Fruit fly (Drosophila melanogaster): ENCODE measurements around the gene Eig71Ej.

Eig71Ej gene

dm6 chr3L:15649561-15649960, 11.3 kb downstream of the Eig71Ej start, which contains the start of the genes Eig71Ea and Eig71Eb:
Eig71Ea (minus strand) TSS chr3L:15649661.
Eig71Eb (plus strand) TSS chr3L:15649936.
- no peak for TF ChIP-seq CG33017 (tag; optimal IDR thresholded peaks at IDR 0.05)
- TF ChIP-seq Crg-1 (GFP tag; optimal IDR thresholded peaks at IDR 0.05), result no peak
- TF ChIP-seq CG5204 (GFP tag; optimal IDR thresholded peaks at IDR 0.05), result no peak
- TF ChIP-seq CG7045 (GFP tag; optimal IDR thresholded peaks at IDR 0.05), result no peak
- TF ChIP-seq CG12768 (GFP tag; optimal IDR thresholded peaks at IDR 0.05), result no peak
- no peak for TF ChIP-seq bab1 (GFP tag; optimal IDR thresholded peaks at IDR 0.05)
- no peak for TF ChIP-seq ovo (GFP tag; optimal IDR thresholded peaks at IDR 0.05)
- no peak for TF ChIP-seq CG14711 (tag; optimal IDR thresholded peaks at IDR 0.05)

DNA sequence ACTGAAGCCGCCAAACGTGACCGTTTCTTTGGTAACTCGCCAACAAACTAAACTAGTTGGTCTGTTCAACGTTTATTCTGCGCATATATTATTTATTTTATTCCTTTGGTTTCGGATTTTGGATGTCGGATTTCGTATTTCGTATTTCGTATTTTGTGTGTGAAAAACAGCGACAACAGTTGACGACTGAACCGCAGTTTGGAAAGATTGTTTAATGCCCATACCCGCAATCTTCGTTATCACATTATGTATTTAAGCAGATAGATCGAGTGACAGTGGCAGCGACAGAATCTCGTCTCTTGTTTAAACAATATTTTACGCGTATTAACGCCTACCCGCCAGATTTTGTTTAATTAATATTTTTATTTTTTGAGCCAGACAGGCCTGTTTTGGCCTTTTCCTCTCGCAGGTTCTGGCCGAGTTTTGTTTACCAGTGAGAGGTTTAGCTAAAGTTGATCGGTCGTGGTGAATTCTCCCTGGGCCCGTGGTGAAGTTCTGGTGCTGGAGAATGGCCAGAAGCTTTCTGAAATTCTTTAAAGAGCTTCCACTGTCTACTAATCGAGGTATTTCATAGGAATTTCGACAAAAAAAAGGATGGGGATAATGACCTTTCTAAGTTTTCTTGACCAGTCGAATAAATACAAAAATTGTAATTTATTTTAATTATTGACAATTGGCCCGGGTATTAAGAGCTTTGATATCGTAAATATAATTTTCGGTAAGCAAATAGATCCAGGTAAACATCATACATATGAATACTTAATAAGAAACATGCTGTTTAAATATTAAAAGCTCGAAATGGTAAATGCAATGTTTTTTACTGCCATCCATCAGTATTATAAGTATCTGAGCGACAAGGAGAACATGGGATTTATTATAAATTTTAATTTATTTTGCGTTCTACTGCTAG, 12.8 kb downstream of the Eig71Ej start, which contains the start of the genes comm3 and CG43083:
TSS of gene comm3 (minus strand) at position 51 of the 910 bp plus-strand sequence.
TSS of gene CG43083 (plus strand) at position 860 of the 910 bp plus-strand sequence.
- no peak for TF ChIP-seq bab1 (GFP tag; optimal IDR thresholded peaks at IDR 0.05)
- no peak for TF ChIP-seq cnc (optimal IDR thresholded peaks at IDR 0.05)
- TF ChIP-seq CG7045 (GFP tag; optimal IDR thresholded peaks at IDR 0.05), result no peak
- TF ChIP-seq ovo (GFP tag; optimal IDR thresholded peaks at IDR 0.05), result no peak
- TF ChIP-seq CG14711 (tag; optimal IDR thresholded peaks at IDR 0.05), result no peak
- no peak for TF ChIP-seq Crg-1 (GFP tag; optimal IDR thresholded peaks at IDR 0.05)
- TF ChIP-seq CG7101 (tag; optimal IDR thresholded peaks at IDR 0.05), result no peak
- no peak for TF ChIP-seq CG33017 (tag; optimal IDR thresholded peaks at IDR 0.05)
- TF ChIP-seq tj (GFP tag; optimal IDR thresholded peaks at IDR 0.05), result no peak
- no peak for TF ChIP-seq CG11617 (GFP tag; optimal IDR thresholded peaks at IDR 0.05)
- TF ChIP-seq cic (GFP tag; optimal IDR thresholded peaks at IDR 0.05), result no peak
- no peak for TF ChIP-seq pad (GFP tag; optimal IDR thresholded peaks at IDR 0.05)
- TF ChIP-seq CG1620 (GFP tag; optimal IDR thresholded peaks at IDR 0.05), result no peak

DNA sequence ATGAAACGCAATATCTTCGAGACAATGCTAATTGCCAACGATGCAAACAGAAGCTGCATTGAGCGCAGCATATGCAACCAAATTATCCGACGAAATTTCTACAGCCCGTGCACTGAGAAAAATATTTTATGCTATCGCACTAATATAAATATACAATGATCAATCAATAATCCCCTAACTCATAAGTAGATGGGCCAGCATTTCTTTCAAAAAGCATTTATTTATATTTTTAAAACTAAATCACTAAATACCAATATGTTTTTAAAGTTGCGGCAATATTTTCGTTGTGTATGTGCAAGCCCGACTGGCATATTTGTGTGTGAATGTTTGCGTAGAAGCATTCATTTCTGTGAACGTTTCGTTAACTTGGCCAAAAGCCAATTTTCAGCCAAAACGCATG, 14.6 kb downstream of the Eig71Ej start:
- TF ChIP-seq Clk (GFP tag; optimal IDR thresholded peaks at IDR 0.05) (no peak), Hr96 (GFP tag; optimal IDR thresholded peaks at IDR 0.05) (no peak), bab1 (GFP tag; optimal IDR thresholded peaks at IDR 0.05) (no peak), CG11617 (GFP tag; optimal IDR thresholded peaks at IDR 0.05) (no peak), cic (GFP tag; optimal IDR thresholded peaks at IDR 0.05) (no peak), CG12768 (GFP tag; optimal IDR thresholded peaks at IDR 0.05) (no peak), CG14711 (tag; optimal IDR thresholded peaks at IDR 0.05) (no peak)

DNA sequence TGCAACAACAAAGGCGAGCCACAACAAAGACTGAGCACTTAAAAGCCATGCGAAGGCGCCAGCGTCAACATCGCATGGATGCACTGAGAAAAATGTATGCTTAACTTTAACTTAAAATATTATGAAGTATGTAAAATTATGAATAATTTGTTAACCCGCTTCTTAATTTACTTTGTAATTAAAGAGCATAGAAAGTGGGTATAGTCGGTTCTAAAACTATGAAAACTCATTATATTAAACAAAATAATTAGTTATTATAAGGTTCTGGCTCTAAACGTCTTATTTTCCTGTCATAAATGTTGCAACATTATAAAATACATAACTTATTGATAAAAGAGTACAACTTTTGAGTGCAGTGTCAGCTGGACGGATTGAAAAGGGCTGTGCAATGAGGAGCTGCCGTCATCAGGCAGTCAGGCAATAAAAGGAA, 19.2 kb downstream of the Eig71Ej start:
- no peak for TF ChIP-seq toe (GFP tag; optimal IDR thresholded peaks at IDR 0.05)
- TF ChIP-seq CG5204 (GFP tag; optimal IDR thresholded peaks at IDR 0.05), result no peak
- no peak for TF ChIP-seq pad (GFP tag; optimal IDR thresholded peaks at IDR 0.05)
- TF ChIP-seq CG12768 (GFP tag; optimal IDR thresholded peaks at IDR 0.05), result no peak

- TF ChIP-seq CG1620 (GFP tag; optimal IDR thresholded peaks at IDR 0.05), result no peak
- TF ChIP-seq Hr96 (GFP tag; optimal IDR thresholded peaks at IDR 0.05), result no peak
- TF ChIP-seq CG11617 (GFP tag; optimal IDR thresholded peaks at IDR 0.05), result no peak
- TF ChIP-seq Crg-1 (GFP tag; optimal IDR thresholded peaks at IDR 0.05), result no peak
- no peak for TF ChIP-seq Clk (GFP tag; optimal IDR thresholded peaks at IDR 0.05)
- no peak for TF ChIP-seq CG33017 (tag; optimal IDR thresholded peaks at IDR 0.05)
- TF ChIP-seq cnc (optimal IDR thresholded peaks at IDR 0.05), result no peak
- no peak for TF ChIP-seq cic (GFP tag; optimal IDR thresholded peaks at IDR 0.05)
These were observed 20.8 kb downstream of the Eig71Ej start for dm6 chr3L:15639978-15640377.

- no peak for TF ChIP-seq kay (GFP tag; ENCODE audit: borderline replicate concordance)
These were observed 22.3 kb downstream of the Eig71Ej start for dm6 chr3L:15638524-15638923.

dm6 chr3L:15637618-15638017, 23.2 kb downstream of the Eig71Ej start:
- no peak for TF ChIP-seq bab1 (GFP tag; optimal IDR thresholded peaks at IDR 0.05)
- peak; percentile 49 for TF ChIP-seq kay (GFP tag; ENCODE audit: borderline replicate concordance)

dm6 chr3L:15636978-15637377, 23.8 kb downstream of the Eig71Ej start:
- TF ChIP-seq Mnt (GFP tag; optimal IDR thresholded peaks at IDR 0.05) (no peak), bab1 (GFP tag; optimal IDR thresholded peaks at IDR 0.05) (no peak), kay (GFP tag; ENCODE audit: borderline replicate concordance) (no peak), cic (GFP tag; optimal IDR thresholded peaks at IDR 0.05) (no peak), CG1620 (GFP tag; optimal IDR thresholded peaks at IDR 0.05) (no peak), CG14711 (tag; optimal IDR thresholded peaks at IDR 0.05) (no peak), Crg-1 (GFP tag; optimal IDR thresholded peaks at IDR 0.05) (no peak), pad (GFP tag; optimal IDR thresholded peaks at IDR 0.05) (no peak), tj (GFP tag; optimal IDR thresholded peaks at IDR 0.05) (no peak), CG33017 (tag; optimal IDR thresholded peaks at IDR 0.05) (no peak), CG5204 (GFP tag; optimal IDR thresholded peaks at IDR 0.05) (no peak), CG7101 (tag; optimal IDR thresholded peaks at IDR 0.05) (no peak), toe (GFP tag; optimal IDR thresholded peaks at IDR 0.05) (no peak)
